Fruit fly (Drosophila melanogaster) whole organism: ENCODE results near the gene RhoGAP19D.

Experiments used
- CG8478 ChIP-seq: fragments of >200 bp; optimal IDR thresholded peaks from 2 replicates; lab custom pipeline; 2018; ENCODE audit warnings: inconsistent platforms
- Dll ChIP-seq: fragments of >200 bp; optimal IDR thresholded peaks from 2 replicates; lab custom pipeline; 2017
- pan ChIP-seq: fragments of >200 bp; optimal IDR thresholded peaks from 2 replicates; lab custom pipeline; 2017
- psq ChIP-seq: fragments of >200 bp; optimal IDR thresholded peaks from 2 replicates; lab custom pipeline; 2017
- usp ChIP-seq: fragments of >200 bp; optimal IDR thresholded peaks from 2 replicates; lab custom pipeline; 2017; ENCODE audit warnings: missing biosample characterization, missing genetic modification characterization, mixed read lengths

- no peak for TF ChIP-seq usp (GFP tag; lab: Kevin White, UChicago)
- no peak for TF ChIP-seq pan (lab: Kevin White, UChicago)
- no peak for TF ChIP-seq Dll (lab: Kevin White, UChicago)
- no peak for TF ChIP-seq psq (lab: Kevin White, UChicago)
- TF ChIP-seq CG8478 (lab: Kevin White, UChicago), result no peak
Observed at dm6 chrX:20470701-20471100, 39.8 kb downstream of the RhoGAP19D start.
